Fruit fly (Drosophila melanogaster): ENCODE results near the gene CG32572.

CG32572 gene

DNA sequence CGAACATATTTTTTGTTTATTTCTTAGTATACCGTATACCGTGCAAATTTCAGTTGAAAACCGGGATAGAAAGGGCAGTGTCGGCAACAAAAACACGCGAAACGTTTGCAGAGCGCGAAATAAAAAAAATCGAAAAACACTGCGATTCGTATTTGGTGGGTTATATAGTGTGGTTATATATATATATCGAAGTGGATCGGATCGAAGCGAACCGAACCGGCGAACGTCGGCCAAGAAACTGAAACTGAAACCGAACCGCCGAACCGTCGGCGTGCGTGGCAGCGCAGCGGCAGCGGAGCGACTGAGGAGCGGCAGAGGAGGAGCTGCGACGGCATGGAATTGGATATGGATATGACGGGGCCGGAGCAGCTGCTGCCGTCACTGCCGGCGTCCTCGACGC, at the start of gene CG32572, which contains the start of gene CG34325:
TSS of gene CG32572 (plus strand) at position 16 of the 400 bp plus-strand sequence.
TSS of gene CG34325 (minus strand) at position 244 of the 400 bp plus-strand sequence.
- no peak for TF ChIP-seq noc (tag; optimal IDR thresholded peaks at IDR 0.05)

DNA sequence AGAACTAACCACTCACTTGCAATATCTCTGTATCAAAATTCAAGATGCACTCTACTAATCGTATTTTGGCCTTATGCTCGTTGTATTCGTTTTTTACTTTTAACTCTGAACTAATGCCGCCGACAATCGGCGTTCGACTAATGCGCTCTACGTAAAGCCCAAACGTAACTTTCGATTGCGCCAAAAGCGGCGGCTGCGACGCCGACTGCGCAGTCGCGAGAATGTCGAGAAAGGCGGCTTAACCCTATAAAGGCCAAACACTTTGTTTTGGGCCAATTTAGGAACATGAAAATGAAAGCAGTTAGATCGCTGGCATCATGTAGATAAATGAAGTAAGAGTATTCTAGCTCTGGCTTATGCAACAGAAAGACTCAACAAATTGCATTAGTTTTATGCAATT, 48.1 kb upstream of the CG32572 start:
- TF ChIP-seq noc (tag; optimal IDR thresholded peaks at IDR 0.05): no peak

DNA sequence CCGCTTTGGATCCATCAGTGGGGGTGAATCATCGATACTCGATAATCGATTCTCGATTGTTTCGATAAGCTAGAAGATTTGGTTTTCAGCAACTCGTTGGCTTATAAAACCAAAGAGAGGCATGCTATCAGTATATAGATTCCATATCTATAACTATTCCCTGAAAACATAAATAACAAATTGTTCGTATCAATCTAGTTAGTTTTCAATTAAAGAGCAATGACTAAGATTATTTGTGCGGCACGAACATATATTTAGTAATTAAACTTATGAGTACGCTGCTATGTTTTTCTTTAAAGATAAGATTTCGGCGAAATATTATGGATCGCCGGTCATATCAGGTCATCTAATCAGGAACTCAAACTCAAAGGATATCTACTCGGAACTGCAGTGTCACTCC, 46.4 kb upstream of the CG32572 start:
- no peak for TF ChIP-seq noc (tag; optimal IDR thresholded peaks at IDR 0.05)

DNA sequence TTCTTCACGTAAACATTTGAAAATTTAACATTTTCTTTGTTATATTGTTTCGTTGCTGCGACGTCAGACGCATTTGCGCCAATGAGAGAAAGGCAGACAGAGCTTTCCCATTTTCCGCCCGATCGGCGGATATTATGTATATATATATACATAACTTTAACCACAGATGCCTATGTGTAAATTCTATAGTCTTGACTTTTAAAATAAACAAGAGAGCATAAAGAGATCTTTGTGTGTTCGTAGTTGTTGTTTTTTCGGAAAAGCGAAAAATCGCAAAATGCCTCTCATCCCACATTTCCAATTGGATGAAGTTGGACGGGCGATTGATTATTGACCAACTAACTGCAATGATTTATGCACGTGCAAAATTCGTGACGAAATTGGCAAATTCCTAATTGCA, 44.3 kb upstream of the CG32572 start, which contains the start of gene CG13012:
TSS of gene CG13012 (minus strand) at position 101 of the 400 bp plus-strand sequence.
- TF ChIP-seq noc (tag; optimal IDR thresholded peaks at IDR 0.05): no peak

DNA sequence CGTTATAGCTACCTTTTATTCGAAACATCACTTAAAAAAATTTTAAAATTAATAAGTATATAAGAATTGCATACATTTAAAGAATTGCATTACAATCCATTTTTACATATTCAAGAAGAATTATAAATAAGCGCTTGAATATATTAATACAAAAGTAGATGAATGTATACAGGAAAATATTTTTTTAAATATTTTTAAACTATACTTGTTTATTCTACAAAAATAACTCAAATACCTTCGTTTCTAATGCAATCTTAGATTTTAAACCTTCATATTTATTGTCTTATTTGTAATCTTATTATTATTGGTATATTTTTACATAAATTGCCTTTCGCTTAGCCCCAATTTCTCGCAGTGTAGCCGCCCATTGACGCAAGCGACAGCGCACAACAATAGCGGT, 43.8 kb upstream of the CG32572 start:
- no peak for TF ChIP-seq noc (tag; optimal IDR thresholded peaks at IDR 0.05)

DNA sequence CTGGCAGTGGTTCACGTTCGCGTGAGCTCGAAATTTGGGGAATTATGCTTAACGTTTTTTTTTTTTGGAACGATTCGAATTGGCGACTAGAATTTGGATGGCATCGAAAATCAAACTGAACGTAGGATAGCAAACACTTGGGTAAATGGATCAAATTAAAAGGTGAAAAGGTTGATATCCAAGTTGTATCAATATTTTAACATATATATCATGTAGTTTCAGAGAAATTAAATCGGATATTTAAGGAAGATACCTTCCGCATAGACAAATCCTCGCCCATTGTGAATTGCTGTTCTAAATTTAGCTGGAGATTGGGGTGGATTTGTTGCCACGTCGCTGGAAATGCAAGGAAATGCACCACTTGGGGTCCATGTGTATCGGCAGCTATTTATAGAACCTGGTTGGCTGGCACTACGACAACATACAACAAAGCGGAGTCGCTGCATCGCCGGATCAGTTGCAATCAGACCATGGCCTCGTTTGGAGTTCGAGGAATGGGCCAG, 42.1 kb upstream of the CG32572 start, which contains the start of the genes CG13010 and sing:
TSS of gene CG13010 (minus strand) at position 101 of the 503 bp plus-strand sequence.
TSS of gene sing (plus strand) at position 453 of the 503 bp plus-strand sequence.
- TF ChIP-seq noc (tag; optimal IDR thresholded peaks at IDR 0.05): no peak

DNA sequence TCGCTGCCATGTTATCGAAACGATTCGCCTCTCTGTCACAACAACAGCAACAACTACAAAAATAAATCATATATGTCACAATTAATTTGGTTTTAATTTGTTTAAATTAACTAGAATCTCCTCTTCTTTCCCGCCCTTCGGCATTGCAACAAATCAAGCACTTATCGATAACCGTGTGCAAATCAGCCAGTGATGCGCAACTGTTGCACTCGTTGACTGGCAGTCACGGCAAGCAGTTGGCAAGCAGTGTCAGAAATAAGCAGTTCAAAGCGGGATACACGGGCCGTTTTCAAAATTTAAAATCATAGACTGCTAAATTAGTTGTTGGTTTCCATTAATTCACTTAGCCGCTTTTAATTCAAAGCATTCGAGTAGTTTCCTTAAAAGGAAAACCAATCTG, 37.2 kb upstream of the CG32572 start, which contains the start of gene Axs:
TSS of gene Axs (minus strand) at position 131 of the 400 bp plus-strand sequence.
- TF ChIP-seq noc (tag; optimal IDR thresholded peaks at IDR 0.05): no peak

DNA sequence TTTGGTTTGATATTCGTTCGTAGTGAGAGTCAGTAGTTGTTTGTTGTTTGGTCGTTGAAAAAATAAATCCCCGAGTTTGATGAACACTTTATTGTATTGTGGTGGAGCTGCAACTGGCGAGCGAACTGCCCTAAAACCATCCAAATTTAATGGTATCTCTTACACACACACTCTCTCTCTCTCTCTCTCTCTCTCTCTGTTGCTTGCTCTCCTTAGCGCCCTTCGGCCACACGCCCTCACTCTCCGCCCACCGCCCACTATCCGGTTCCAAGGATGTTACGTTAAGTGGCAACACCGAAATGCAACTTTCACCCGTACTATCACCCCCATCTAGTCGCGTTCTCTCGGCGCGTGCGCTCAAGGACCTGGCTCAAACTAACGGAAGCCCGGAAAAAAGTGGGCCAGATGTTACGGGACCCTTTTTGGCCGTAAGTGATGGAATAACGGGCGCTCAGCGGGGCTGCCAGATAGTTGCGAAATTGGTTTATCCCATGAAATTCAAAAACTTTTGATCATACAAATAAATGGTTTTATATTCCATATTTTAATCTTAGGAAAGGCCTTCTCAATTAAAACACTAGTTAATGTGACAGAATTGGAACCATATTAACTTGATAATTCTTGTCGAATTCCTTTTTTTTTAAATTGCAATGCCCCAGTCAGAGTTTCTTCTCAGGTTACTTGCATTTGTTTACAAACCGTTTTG, 33.4 kb upstream of the CG32572 start:
- no peak for TF ChIP-seq noc (tag; optimal IDR thresholded peaks at IDR 0.05)

DNA sequence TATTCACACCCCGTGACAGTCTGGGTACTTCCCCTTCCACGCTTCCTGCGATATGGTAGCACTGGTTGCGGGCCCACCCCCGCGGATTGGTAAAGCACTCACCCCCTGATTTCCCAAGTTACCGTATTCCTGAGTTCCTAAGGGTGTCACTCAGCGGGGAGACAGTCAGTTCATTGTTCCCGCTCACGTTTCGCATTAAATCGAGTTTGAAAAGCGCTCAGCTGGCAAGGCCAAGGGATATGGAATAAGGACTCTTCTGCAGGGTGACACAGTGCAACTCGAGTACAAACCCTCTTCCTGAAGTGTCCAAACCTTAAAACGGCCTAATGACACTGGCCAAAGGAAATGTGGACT, 32.9 kb upstream of the CG32572 start:
- no peak for TF ChIP-seq noc (tag; optimal IDR thresholded peaks at IDR 0.05)

DNA sequence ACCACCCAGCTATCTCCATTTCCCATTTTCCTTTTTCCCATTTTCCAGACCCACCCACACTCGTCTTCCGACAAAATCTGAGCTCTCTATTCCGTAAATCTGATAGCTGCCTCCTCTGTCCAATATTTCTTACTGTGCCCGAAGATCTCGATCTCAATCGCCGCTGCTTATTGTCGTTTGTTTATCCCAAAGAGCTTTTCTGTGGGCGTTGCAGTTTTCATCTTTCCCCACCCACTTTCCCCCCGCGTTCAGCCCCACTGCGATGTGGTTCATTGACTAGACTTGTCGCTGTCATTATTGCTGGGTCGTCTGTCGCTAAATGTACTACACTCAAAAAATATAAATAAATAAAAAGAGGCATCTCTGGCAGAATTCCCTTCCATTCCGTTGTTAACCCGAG, 31.6 kb upstream of the CG32572 start:
- TF ChIP-seq noc (tag; optimal IDR thresholded peaks at IDR 0.05): no peak

DNA sequence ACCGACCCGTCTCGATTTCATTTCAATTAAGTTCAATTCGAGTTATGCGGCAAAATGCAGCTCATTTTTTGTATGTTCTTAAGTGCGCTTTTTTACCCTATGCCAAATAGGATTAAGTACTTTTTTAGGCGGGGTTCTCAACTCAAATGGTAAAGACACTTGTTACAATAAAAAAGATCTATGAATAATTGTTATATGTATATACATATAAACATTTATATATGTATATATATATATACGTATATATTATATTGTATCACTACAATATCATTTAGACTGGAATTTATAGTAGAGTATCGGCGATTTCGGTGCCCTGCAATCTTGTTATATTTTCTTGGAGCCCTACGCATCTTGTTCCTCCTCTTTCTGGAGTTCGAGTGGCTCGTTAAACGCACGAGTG, 31.0 kb upstream of the CG32572 start:
- no peak for TF ChIP-seq noc (tag; optimal IDR thresholded peaks at IDR 0.05)

DNA sequence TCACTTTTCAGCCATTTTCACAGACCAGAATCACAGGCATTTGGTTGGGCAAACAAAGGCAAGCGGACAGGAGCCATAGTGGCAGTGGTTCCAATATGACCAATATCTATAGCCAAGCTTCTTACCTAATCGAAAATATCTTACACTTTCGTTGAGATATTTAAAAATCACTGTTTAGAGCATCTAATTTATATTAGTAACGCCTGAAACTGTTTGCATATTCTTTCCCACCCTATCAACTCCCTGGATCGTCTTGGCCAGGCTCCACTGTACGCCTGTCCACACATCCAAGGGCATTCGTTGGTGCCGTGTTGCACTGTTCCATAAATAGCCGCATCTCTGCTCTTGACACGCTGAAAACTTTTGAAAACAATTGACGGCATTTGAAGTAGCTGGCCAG, 30.5 kb upstream of the CG32572 start:
- no peak for TF ChIP-seq noc (tag; optimal IDR thresholded peaks at IDR 0.05)

DNA sequence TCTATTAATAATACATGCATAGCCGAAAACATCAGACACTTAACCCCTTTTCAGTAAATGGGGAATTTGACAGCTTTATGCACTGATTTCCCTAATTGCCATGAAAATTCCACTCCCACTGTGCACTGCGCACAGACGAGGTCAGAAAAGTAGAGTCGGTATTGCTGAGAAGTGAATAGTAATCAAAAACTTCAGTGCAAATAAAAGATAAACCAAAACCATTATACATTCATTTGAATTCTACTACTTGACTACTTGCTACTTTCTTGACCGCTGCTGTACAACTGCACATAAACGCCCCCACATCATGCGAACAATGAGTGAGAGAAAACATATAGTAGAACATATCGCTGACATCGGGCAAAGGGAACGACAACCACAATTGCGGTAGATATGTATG, 29.5 kb upstream of the CG32572 start:
- TF ChIP-seq noc (tag; optimal IDR thresholded peaks at IDR 0.05): no peak

DNA sequence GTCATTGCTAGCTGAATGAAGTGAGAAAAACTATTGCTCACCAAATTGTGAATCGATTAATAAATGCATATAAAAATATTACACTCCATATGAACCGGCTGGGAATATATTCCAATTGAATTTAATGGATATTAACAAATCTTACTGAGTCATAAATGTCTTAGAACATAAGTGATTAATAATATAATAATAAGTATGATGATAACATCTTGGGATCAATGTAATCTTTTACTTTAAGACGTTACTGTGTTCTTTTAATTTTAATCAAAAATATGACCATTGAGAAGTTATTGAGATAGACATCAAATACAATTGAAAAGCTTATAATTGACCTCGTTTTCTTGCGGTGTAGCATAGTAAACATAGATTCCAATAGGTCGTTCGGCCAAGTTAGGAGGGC, 28.7 kb upstream of the CG32572 start:
- TF ChIP-seq noc (tag; optimal IDR thresholded peaks at IDR 0.05): peak; percentile 70

DNA sequence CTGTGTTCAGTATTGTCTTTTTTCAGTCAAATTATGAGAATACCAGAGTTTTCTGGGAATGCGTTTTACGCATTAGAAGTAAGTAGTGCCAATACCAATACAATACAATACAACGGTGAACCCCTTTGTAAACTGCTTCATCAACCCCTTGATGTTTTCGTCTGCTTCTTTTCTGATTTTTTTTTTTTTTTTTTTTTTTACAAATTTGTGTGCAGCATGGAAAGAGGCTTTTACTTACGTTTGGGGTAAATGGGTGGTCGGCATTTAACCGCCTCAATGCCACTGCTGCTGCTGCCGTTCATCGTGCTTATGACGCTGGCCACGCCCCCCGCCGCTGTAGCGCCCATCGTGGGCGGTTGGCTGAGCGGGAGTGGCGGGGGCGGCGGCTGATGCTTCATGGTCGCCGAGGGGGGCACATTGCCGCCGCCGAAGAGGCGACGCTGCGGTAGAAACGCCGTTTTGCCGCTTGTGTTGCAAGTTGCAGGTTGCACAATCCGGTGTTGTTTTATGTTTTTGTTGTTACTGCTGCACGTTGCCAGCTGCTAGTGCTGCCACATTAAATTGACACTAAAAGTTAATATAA, 27.1 kb upstream of the CG32572 start:
- TF ChIP-seq noc (tag; optimal IDR thresholded peaks at IDR 0.05): no peak

DNA sequence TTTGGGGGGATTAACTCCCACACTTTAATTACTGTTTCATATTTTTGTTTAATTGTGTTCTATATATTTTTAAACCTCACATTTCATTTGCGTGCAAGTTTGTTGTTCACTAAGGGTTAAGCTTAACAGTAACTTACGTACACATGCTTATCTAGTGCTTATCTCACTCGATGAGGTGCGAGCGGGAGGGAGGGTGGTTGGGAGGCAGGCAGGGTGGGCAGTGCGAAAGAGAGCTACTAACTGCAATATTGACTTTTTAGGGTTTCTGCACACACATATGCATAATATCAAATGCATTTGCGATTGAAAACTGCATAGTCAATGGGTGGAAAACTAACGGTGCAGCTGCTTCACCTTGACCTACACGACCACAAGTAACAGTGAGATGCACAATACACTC, 26.5 kb upstream of the CG32572 start:
- TF ChIP-seq noc (tag; optimal IDR thresholded peaks at IDR 0.05): no peak

DNA sequence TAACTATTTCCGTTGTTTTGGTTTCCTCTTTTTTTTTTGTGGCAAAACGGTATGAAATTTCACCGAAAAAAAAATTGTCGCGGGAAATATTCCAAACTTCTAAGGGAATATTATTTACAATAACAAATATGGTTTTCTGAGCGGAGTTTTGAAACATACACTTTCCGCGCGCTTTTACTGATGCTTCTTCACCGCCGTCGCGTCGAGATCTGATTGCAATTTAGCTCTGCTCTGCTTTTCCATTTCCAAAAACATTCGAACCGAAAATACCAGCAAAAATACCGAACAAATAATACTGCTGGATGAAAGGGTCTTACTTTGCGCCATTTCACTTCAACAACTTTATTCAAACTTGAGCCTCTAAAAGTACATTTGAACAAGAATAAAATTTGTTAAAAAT, 26.0 kb upstream of the CG32572 start, which contains the start of gene Septin4:
TSS of gene Septin4 (minus strand) at position 215 of the 400 bp plus-strand sequence.
- no peak for TF ChIP-seq noc (tag; optimal IDR thresholded peaks at IDR 0.05)

Data from whole organism, larva.